Worm (Caenorhabditis elegans) whole organism, L4 larva: ENCODE measurements around the gene zfp-2.
A peak's percentile ranks its signal among the peaks of the same experiment; 100 is the strongest.

Experiments used
- R02D3.7 ChIP-seq: fragments of 150-350 bp; sonication (generic microtip); optimal IDR thresholded peaks from 3 replicates; lab custom pipeline; 2014; ENCODE audit warnings: missing biosample characterization, missing genetic modification characterization
- T20F7.1 ChIP-seq: fragments of 200-800 bp; sonication (Bioruptor generic); optimal IDR thresholded peaks from 2 replicates; lab custom pipeline; 2018; ENCODE audit warnings: mild to moderate bottlenecking, missing genetic modification characterization, missing compliant biosample characterization
- Y48G9A.11 ChIP-seq: fragments of 200-800 bp; sonication (Bioruptor generic); IDR thresholded peaks from 2 replicates; pipeline ENCODE4 v1.3.6; 2022; ENCODE audit warnings: missing genetic modification reagents, missing genetic modification characterization, missing compliant biosample characterization
- aha-1 ChIP-seq: fragments of 150-350 bp; peaks from one replicate; lab custom pipeline; 2014; ENCODE audit warnings: missing biosample characterization, missing genetic modification characterization
- ama-1 ChIP-seq: fragments of 150-350 bp; optimal IDR thresholded peaks from 2 replicates; lab custom pipeline; 2014; ENCODE audit warnings: inconsistent platforms, mixed read lengths
- arid-1 ChIP-seq: fragments of 200-800 bp; sonication (Bioruptor generic); conservative IDR thresholded peaks from 2 replicates; pipeline ENCODE4 v1.3.6; 2022; ENCODE audit warnings: missing genetic modification reagents, missing genetic modification characterization, missing compliant biosample characterization
- ceh-44 ChIP-seq: fragments of 200-800 bp; sonication (Bioruptor generic); IDR thresholded peaks from 2 replicates; pipeline ENCODE4 v1.3.6; 2022; ENCODE audit warnings: missing genetic modification reagents, missing genetic modification characterization, missing compliant biosample characterization
- ctbp-1 ChIP-seq: fragments of 200-800 bp; sonication (Bioruptor generic); IDR thresholded peaks from 2 replicates; pipeline ENCODE4 v1.3.6; 2022; ENCODE audit warnings: missing genetic modification reagents, missing genetic modification characterization, missing compliant biosample characterization
- daf-16 ChIP-seq, 3 experiments: sonication (generic microtip); optimal IDR thresholded peaks; 2 replicates each; lab custom pipeline; 2016 to 2017; ENCODE audit warnings: missing genetic modification characterization in 3 of 3, missing genetic modification reagents in 3 of 3, mild to moderate bottlenecking in 2 of 3, missing compliant biosample characterization in 2 of 3, missing biosample characterization in 1 of 3, moderate library complexity in 1 of 3
- dmd-6 ChIP-seq: fragments of 200-800 bp; sonication (Bioruptor generic); IDR thresholded peaks from 2 replicates; pipeline ENCODE4 v1.3.6; 2022; ENCODE audit warnings: missing genetic modification reagents, missing genetic modification characterization, missing compliant biosample characterization
- dmd-9 ChIP-seq: fragments of 200-800 bp; sonication (Bioruptor generic); IDR thresholded peaks from 2 replicates; pipeline ENCODE4 v1.3.6; 2022; ENCODE audit warnings: missing genetic modification reagents, missing genetic modification characterization, missing compliant biosample characterization
- dve-1 ChIP-seq: sonication (generic microtip); optimal IDR thresholded peaks from 2 replicates; lab custom pipeline; 2017; ENCODE audit warnings: antibody characterized with exemption, mild to moderate bottlenecking, missing genetic modification characterization, missing compliant biosample characterization; ENCODE audit not compliant: insufficient read depth
- fkh-10 ChIP-seq: fragments of 150-350 bp; optimal IDR thresholded peaks from 2 replicates; lab custom pipeline; 2014; ENCODE audit warnings: missing biosample characterization, missing genetic modification reagents, missing genetic modification characterization
- hif-1 ChIP-seq, 2 experiments: sonication (generic microtip); optimal IDR thresholded peaks; 2 replicates each; lab custom pipeline; 2016 to 2017; ENCODE audit warnings: missing compliant biosample characterization in 2 of 2, missing genetic modification characterization in 2 of 2, missing genetic modification reagents in 2 of 2, missing genotype in 2 of 2, mild to moderate bottlenecking in 1 of 2
- hlh-11 ChIP-seq: fragments of 200-800 bp; sonication (Bioruptor generic); optimal IDR thresholded peaks from 2 replicates; lab custom pipeline; 2018; ENCODE audit warnings: mild to moderate bottlenecking, missing genetic modification characterization, missing compliant biosample characterization
- hlh-30 ChIP-seq: sonication (generic microtip); optimal IDR thresholded peaks from 2 replicates; lab custom pipeline; 2017; ENCODE audit warnings: antibody characterized with exemption, mild to moderate bottlenecking, missing genetic modification characterization, missing compliant biosample characterization; ENCODE audit not compliant: insufficient read depth
- lin-1 ChIP-seq: fragments of 200-800 bp; sonication (Bioruptor generic); IDR thresholded peaks from 2 replicates; pipeline ENCODE4 v1.3.6; 2022; ENCODE audit warnings: missing genetic modification reagents, missing genetic modification characterization, missing compliant biosample characterization
- lin-38 ChIP-seq: fragments of 200-800 bp; sonication (Bioruptor generic); IDR thresholded peaks from 2 replicates; pipeline ENCODE4 v1.3.6; 2022; ENCODE audit warnings: missing genetic modification reagents, missing genetic modification characterization, missing compliant biosample characterization
- lin-39 ChIP-seq: fragments of 150-350 bp; optimal IDR thresholded peaks from 2 replicates; lab custom pipeline; 2014; ENCODE audit warnings: missing biosample characterization, missing genetic modification reagents, missing genetic modification characterization
- mdl-1 ChIP-seq, 2 experiments: fragments of 150-350 bp in 1 of 2; sonication (generic microtip) in 1 of 2; optimal IDR thresholded peaks; 2 replicates each; lab custom pipeline; 2014 to 2017; ENCODE audit warnings: missing biosample characterization in 2 of 2, missing genetic modification characterization in 2 of 2
- nhr-11 ChIP-seq: fragments of 150-350 bp; optimal IDR thresholded peaks from 2 replicates; lab custom pipeline; 2014; ENCODE audit warnings: missing biosample characterization, missing genetic modification characterization
- nhr-237 ChIP-seq: sonication (generic microtip); optimal IDR thresholded peaks from 2 replicates; lab custom pipeline; 2017; ENCODE audit warnings: missing biosample characterization, missing genetic modification characterization
- nhr-28 ChIP-seq: fragments of 150-350 bp; optimal IDR thresholded peaks from 2 replicates; lab custom pipeline; 2014; ENCODE audit warnings: missing biosample characterization, missing genetic modification characterization
- nhr-42 ChIP-seq: fragments of 200-800 bp; sonication (Bioruptor generic); IDR thresholded peaks from 2 replicates; pipeline ENCODE4 v1.3.6; 2022; ENCODE audit warnings: missing genetic modification characterization, missing compliant biosample characterization
- nhr-48 ChIP-seq: sonication (generic microtip); optimal IDR thresholded peaks from 2 replicates; lab custom pipeline; 2016; ENCODE audit warnings: mild to moderate bottlenecking, missing genetic modification characterization, missing compliant biosample characterization
- spr-1 ChIP-seq: sonication (generic microtip); optimal IDR thresholded peaks from 2 replicates; lab custom pipeline; 2016; ENCODE audit warnings: mild to moderate bottlenecking, missing genetic modification characterization, missing compliant biosample characterization
- unc-130 ChIP-seq: sonication (generic microtip); optimal IDR thresholded peaks from 2 replicates; lab custom pipeline; 2016; ENCODE audit warnings: missing genetic modification reagents, missing genetic modification characterization, missing compliant biosample characterization
- zfp-3 ChIP-seq: fragments of 200-800 bp; sonication (Bioruptor generic); conservative IDR thresholded peaks from 2 replicates; pipeline ENCODE4 v1.3.6; 2022; ENCODE audit warnings: missing genetic modification reagents, missing genetic modification characterization, missing compliant biosample characterization
- ztf-7 ChIP-seq: fragments of 150-350 bp; optimal IDR thresholded peaks from 2 replicates; lab custom pipeline; 2014; ENCODE audit warnings: missing biosample characterization, missing genetic modification characterization

The zfp-2 gene

DNA sequence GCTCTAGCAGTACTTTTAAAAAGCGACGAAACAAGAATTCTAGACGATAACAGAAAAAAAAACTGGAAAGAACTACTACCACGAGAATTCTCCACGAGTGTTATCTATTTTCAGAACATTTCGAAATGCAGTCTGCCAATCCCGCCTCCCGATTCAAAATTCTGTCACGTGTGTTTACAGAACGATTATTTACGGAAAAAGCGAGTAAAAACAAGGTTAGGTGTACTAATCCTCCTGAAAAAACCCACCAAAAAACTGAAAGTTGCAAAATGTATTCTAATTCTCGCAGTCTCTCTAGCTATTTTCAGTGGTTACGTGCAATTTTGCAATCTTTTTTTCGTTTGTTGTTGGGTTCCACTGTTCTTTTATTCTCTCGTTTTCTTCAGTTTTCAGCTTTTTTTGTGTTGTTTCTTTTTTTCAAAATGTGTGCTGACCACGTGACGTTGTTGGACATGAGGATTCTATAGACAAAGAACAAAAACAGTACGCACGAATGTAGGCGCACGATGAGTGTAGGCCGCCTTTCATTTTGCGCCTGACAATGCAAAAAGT lies 49.1 kb downstream of the zfp-2 start:
- no peak for TF ChIP-seq unc-130 (GFP tag; lab: Kevin White, UChicago)
- no peak for TF ChIP-seq daf-16 (GFP tag; optimal IDR thresholded peaks at IDR 0.05; lab: Kevin White, UChicago)
- TF ChIP-seq daf-16 (tag; optimal IDR thresholded peaks at IDR 0.05; lab: Kevin White, UChicago): peak; percentile 63
- TF ChIP-seq nhr-48 (tag; lab: Kevin White, UChicago): no peak
- peak; percentile 36 for TF ChIP-seq dmd-6 (GFP tag; lab: Robert Waterston, UW)
- TF ChIP-seq lin-1 (GFP tag; lab: Robert Waterston, UW): no peak
- no peak for TF ChIP-seq arid-1
- TF ChIP-seq dve-1 (tag; lab: Kevin White, UChicago): peak; percentile 67
- peak; percentile 57 to 97 for TF ChIP-seq hif-1 (tag; optimal IDR thresholded peaks at IDR 0.05; lab: Kevin White, UChicago)
- TF ChIP-seq nhr-42 (GFP tag; lab: Robert Waterston, UW): no peak
- TF ChIP-seq fkh-10 (GFP tag; lab: Kevin White, UChicago): no peak
- peak; percentile 36 for TF ChIP-seq hlh-30 (tag; lab: Kevin White, UChicago)
- no peak for TF ChIP-seq ctbp-1 (GFP tag; lab: Robert Waterston, UW)
- no peak for TF ChIP-seq ceh-44 (GFP tag; lab: Robert Waterston, UW)
- peak; percentile 38 for TF ChIP-seq hlh-11 (tag; lab: Kevin White, UChicago)
- no peak for TF ChIP-seq ztf-7 (tag; lab: Kevin White, UChicago)
- TF ChIP-seq mdl-1 (tag; optimal IDR thresholded peaks at IDR 0.05; lab: Kevin White, UChicago): peak in 1 of 2 experiments; percentile 77
- no peak for TF ChIP-seq Y48G9A.11 (GFP tag; lab: Robert Waterston, UW)
- no peak for TF ChIP-seq lin-38 (GFP tag; lab: Robert Waterston, UW)
- peak; percentile 94 for TF ChIP-seq aha-1
- TF ChIP-seq nhr-11 (tag; lab: Kevin White, UChicago): peak; percentile 59
- TF ChIP-seq T20F7.1 (GFP tag; lab: Kevin White, UChicago): peak; percentile 2
- TF ChIP-seq, all 104 proteins: peak for 10

DNA sequence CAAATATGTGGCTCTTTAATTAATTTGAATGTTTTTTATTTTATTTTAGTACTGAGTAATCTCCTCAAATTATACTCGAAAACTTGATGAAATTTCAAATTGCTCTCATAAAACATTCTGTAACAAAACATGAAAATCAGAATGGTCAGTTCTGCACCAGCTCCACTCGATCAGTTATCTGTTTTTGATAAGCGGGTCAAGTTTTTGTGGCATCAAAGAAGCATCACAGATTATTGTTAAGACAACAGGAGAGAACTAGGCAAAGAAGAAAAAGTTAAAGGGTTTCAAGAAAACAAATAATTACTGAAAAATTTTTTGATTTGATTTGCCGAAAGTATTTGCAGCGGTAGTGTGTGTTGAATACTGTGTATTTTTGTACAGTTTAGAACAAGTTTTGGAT lies 49.7 kb downstream of the zfp-2 start:
- peak; percentile 42 for TF ChIP-seq nhr-28 (tag; lab: Kevin White, UChicago)
- peak; percentile 15; the same call in 1 of the 2 replicates for TF ChIP-seq dmd-6 (GFP tag; lab: Robert Waterston, UW)
- TF ChIP-seq spr-1 (tag; lab: Kevin White, UChicago): no peak
- TF ChIP-seq ama-1 (lab: Kevin White, UChicago): no peak
- no peak for TF ChIP-seq zfp-3 (GFP tag; lab: Robert Waterston, UW)
- no peak for TF ChIP-seq lin-39 (tag; lab: Kevin White, UChicago)
- no peak for TF ChIP-seq daf-16 (GFP tag; optimal IDR thresholded peaks at IDR 0.05; lab: Kevin White, UChicago)
- TF ChIP-seq daf-16 (tag; optimal IDR thresholded peaks at IDR 0.05; lab: Kevin White, UChicago): peak; percentile 70
- peak; percentile 69 for TF ChIP-seq dve-1 (tag; lab: Kevin White, UChicago)
- no peak for TF ChIP-seq R02D3.7 (tag; lab: Kevin White, UChicago)
- no peak for TF ChIP-seq dmd-9 (GFP tag; lab: Robert Waterston, UW)
- no peak for TF ChIP-seq nhr-237
